Fruit fly (Drosophila melanogaster) whole organism, embryonic: Measurements from ENCODE around the gene CG11597.
A peak's percentile ranks its signal among the peaks of the same experiment; 100 is the strongest.

Experiments
- Adf1 ChIP-seq: fragments of 200-800 bp; sonication (Bioruptor generic); IDR thresholded peaks from 2 replicates; pipeline ENCODE4 v1.3.6; 2022; ENCODE audit warnings: missing biosample characterization, missing genetic modification characterization
- Aef1 ChIP-seq: fragments of 200-800 bp; sonication (Bioruptor generic); IDR thresholded peaks from 3 replicates; pipeline ENCODE4 v1.3.6; 2022; ENCODE audit warnings: missing biosample characterization, missing genetic modification characterization
- BEAF-32 ChIP-seq: fragments of 200-800 bp; sonication (Bioruptor generic); optimal IDR thresholded peaks from 3 replicates; lab custom pipeline; 2017; ENCODE audit warnings: missing biosample characterization, missing genetic modification characterization, mild to moderate bottlenecking, moderate library complexity, missing genetic modification reagents
- CG10274 ChIP-seq: fragments of 200-800 bp; sonication (Bioruptor generic); optimal IDR thresholded peaks from 3 replicates; lab custom pipeline; 2017; ENCODE audit warnings: missing biosample characterization, mild to moderate bottlenecking, missing genetic modification characterization
- CG11085 ChIP-seq: fragments of 200-800 bp; sonication (Bioruptor generic); IDR thresholded peaks from 2 replicates; pipeline ENCODE4 v1.3.6; 2022; ENCODE audit warnings: missing biosample characterization, missing genetic modification characterization
- CG11456 ChIP-seq: fragments of 200-800 bp; sonication (Bioruptor generic); IDR thresholded peaks from 3 replicates; pipeline ENCODE4 v1.3.6; 2022; ENCODE audit warnings: missing biosample characterization, missing genetic modification characterization
- CG11560 ChIP-seq: fragments of 200-800 bp; sonication (Bioruptor generic); IDR thresholded peaks from 3 replicates; pipeline ENCODE4 v1.3.6; 2022; ENCODE audit warnings: missing biosample characterization, missing genetic modification characterization
- CG12299 ChIP-seq: fragments of 200-800 bp; sonication (Bioruptor generic); optimal IDR thresholded peaks from 2 replicates; lab custom pipeline; 2018; ENCODE audit warnings: missing biosample characterization, mild to moderate bottlenecking, missing genetic modification characterization
- CG13775 ChIP-seq: fragments of 200-800 bp; sonication (Bioruptor generic); optimal IDR thresholded peaks from 3 replicates; lab custom pipeline; 2017; ENCODE audit warnings: missing biosample characterization, mild to moderate bottlenecking, missing genetic modification characterization
- CG14710 ChIP-seq: fragments of 200-800 bp; sonication (Bioruptor generic); optimal IDR thresholded peaks from 3 replicates; lab custom pipeline; 2019; ENCODE audit warnings: missing biosample characterization, mild to moderate bottlenecking, missing genetic modification characterization, moderate library complexity
- CG18764 ChIP-seq: fragments of 200-800 bp; sonication (Bioruptor generic); optimal IDR thresholded peaks from 3 replicates; lab custom pipeline; 2016; ENCODE audit warnings: missing biosample characterization, missing genetic modification characterization
- CG2129 ChIP-seq: fragments of 200-800 bp; sonication (Bioruptor generic); IDR thresholded peaks from 2 replicates; pipeline ENCODE4 v1.3.6; 2022; ENCODE audit warnings: missing biosample characterization, missing genetic modification characterization; ENCODE audit not compliant: partially characterized antibody
- CG5953 ChIP-seq: fragments of 200-800 bp; sonication (Bioruptor generic); IDR thresholded peaks from 2 replicates; pipeline ENCODE4 v1.3.6; 2022; ENCODE audit warnings: missing biosample characterization, missing genetic modification characterization
- CG6813 ChIP-seq: fragments of 200-800 bp; sonication (Bioruptor generic); optimal IDR thresholded peaks from 2 replicates; lab custom pipeline; 2017; ENCODE audit warnings: missing biosample characterization, missing genetic modification characterization, mild to moderate bottlenecking, moderate library complexity, missing genetic modification reagents
- CG7271 ChIP-seq: fragments of 200-800 bp; sonication (Bioruptor generic); optimal IDR thresholded peaks from 2 replicates; lab custom pipeline; 2018; ENCODE audit warnings: missing biosample characterization, mild to moderate bottlenecking, missing genetic modification characterization, moderate library complexity
- CG8944 ChIP-seq: fragments of 200-800 bp; sonication (Bioruptor generic); optimal IDR thresholded peaks from 3 replicates; lab custom pipeline; 2016; ENCODE audit warnings: missing biosample characterization, missing genetic modification characterization
- CTCF ChIP-seq: fragments of 200-800 bp; sonication (Bioruptor generic); optimal IDR thresholded peaks from 2 replicates; lab custom pipeline; 2017; ENCODE audit warnings: missing biosample characterization, mild to moderate bottlenecking, missing genetic modification characterization, moderate library complexity
- E2f1 ChIP-seq: fragments of 200-800 bp; sonication (Bioruptor generic); IDR thresholded peaks from 2 replicates; pipeline ENCODE4 v1.3.6; 2022; ENCODE audit warnings: missing biosample characterization, missing genetic modification characterization
- Ets97D ChIP-seq: fragments of 200-800 bp; sonication (Bioruptor generic); optimal IDR thresholded peaks from 3 replicates; lab custom pipeline; 2016; ENCODE audit warnings: missing biosample characterization, missing genetic modification characterization
- Hr51 ChIP-seq, 2 experiments: fragments of 200-800 bp; sonication (Bioruptor generic); optimal IDR thresholded peaks; 2 replicates in 1 of 2; 3 replicates in 1 of 2; lab custom pipeline; 2016 to 2018; ENCODE audit warnings: missing biosample characterization in 2 of 2, missing genetic modification characterization in 2 of 2, mild to moderate bottlenecking in 1 of 2, moderate library complexity in 1 of 2
- Lpt ChIP-seq: fragments of >200 bp; optimal IDR thresholded peaks from 2 replicates; lab custom pipeline; 2018; ENCODE audit warnings: missing biosample characterization, missing genetic modification characterization
- NC2β ChIP-seq: fragments of 200-800 bp; sonication (Bioruptor generic); optimal IDR thresholded peaks from 2 replicates; lab custom pipeline; 2016; ENCODE audit warnings: missing biosample characterization, missing genetic modification characterization
- Neu2 ChIP-seq: fragments of 200-800 bp; sonication (Bioruptor generic); optimal IDR thresholded peaks from 3 replicates; lab custom pipeline; 2016; ENCODE audit warnings: missing biosample characterization, missing genetic modification characterization, borderline replicate concordance
- Optix ChIP-seq: fragments of 200-800 bp; sonication (Bioruptor generic); IDR thresholded peaks from 3 replicates; pipeline ENCODE4 v1.3.6; 2022; ENCODE audit warnings: missing biosample characterization, missing genetic modification characterization
- Ptx1 ChIP-seq: fragments of 200-800 bp; sonication (Bioruptor generic); IDR thresholded peaks from 2 replicates; pipeline ENCODE4 v1.3.6; 2022; ENCODE audit warnings: missing biosample characterization, missing genetic modification characterization
- Sox102F ChIP-seq: fragments of 200-800 bp; sonication (Bioruptor generic); optimal IDR thresholded peaks from 2 replicates; lab custom pipeline; 2018; ENCODE audit warnings: missing biosample characterization, mild to moderate bottlenecking, missing genetic modification characterization, moderate library complexity
- Sry-δ ChIP-seq: fragments of 200-800 bp; sonication (Bioruptor generic); optimal IDR thresholded peaks from 2 replicates; lab custom pipeline; 2016; ENCODE audit warnings: missing biosample characterization, missing genetic modification characterization
- YL-1 ChIP-seq: fragments of 200-800 bp; sonication (Bioruptor generic); optimal IDR thresholded peaks from 3 replicates; lab custom pipeline; 2017; ENCODE audit warnings: missing biosample characterization, mild to moderate bottlenecking, missing genetic modification characterization
- ac ChIP-seq: fragments of 200-800 bp; sonication (Bioruptor generic); optimal IDR thresholded peaks from 3 replicates; lab custom pipeline; 2017; ENCODE audit warnings: missing biosample characterization, mild to moderate bottlenecking, missing genetic modification characterization
- bcd ChIP-seq: fragments of 200-800 bp; sonication (Bioruptor generic); optimal IDR thresholded peaks from 2 replicates; lab custom pipeline; 2017; ENCODE audit warnings: missing biosample characterization, mild to moderate bottlenecking, missing genetic modification characterization
- caup ChIP-seq: fragments of 200-800 bp; sonication (Bioruptor generic); optimal IDR thresholded peaks from 3 replicates; lab custom pipeline; 2017; ENCODE audit warnings: missing biosample characterization, mild to moderate bottlenecking, missing genetic modification characterization, moderate library complexity; ENCODE audit not compliant: severe bottlenecking
- cg ChIP-seq: fragments of 200-800 bp; sonication (Bioruptor generic); optimal IDR thresholded peaks from 3 replicates; lab custom pipeline; 2019; ENCODE audit warnings: missing biosample characterization, mild to moderate bottlenecking, missing genetic modification characterization, moderate library complexity
- chinmo ChIP-seq: fragments of 200-800 bp; sonication (Bioruptor generic); IDR thresholded peaks from 4 replicates; pipeline ENCODE4 v1.3.6; 2022; ENCODE audit warnings: missing biosample characterization, missing genetic modification characterization; ENCODE audit not compliant: partially characterized antibody
- cwo ChIP-seq: fragments of 200-800 bp; sonication (Bioruptor generic); optimal IDR thresholded peaks from 3 replicates; lab custom pipeline; 2017; ENCODE audit warnings: missing biosample characterization, missing genetic modification characterization, mild to moderate bottlenecking, moderate library complexity, missing genetic modification reagents
- dm ChIP-seq: fragments of 200-800 bp; sonication (Bioruptor generic); optimal IDR thresholded peaks from 3 replicates; lab custom pipeline; 2016; ENCODE audit warnings: missing biosample characterization, missing genetic modification characterization
- gfzf ChIP-seq: fragments of 200-800 bp; sonication (Bioruptor generic); optimal IDR thresholded peaks from 2 replicates; lab custom pipeline; 2016; ENCODE audit warnings: missing biosample characterization, mild to moderate bottlenecking, missing genetic modification characterization, moderate library complexity
- grau ChIP-seq: fragments of 200-800 bp; optimal IDR thresholded peaks from 3 replicates; lab custom pipeline; 2019; ENCODE audit warnings: missing biosample characterization, mild to moderate bottlenecking, missing genetic modification characterization, moderate library complexity
- hkb ChIP-seq, 2 experiments: fragments of 200-800 bp in 1 of 2; fragments of >200 bp in 1 of 2; sonication (Bioruptor generic) in 1 of 2; IDR thresholded peaks in 1 of 2; optimal IDR thresholded peaks in 1 of 2; 2 replicates each; pipeline versions ENCODE4 v1.3.6 to Lab custom; 2017 to 2022; ENCODE audit warnings: missing biosample characterization in 1 of 2, missing genetic modification characterization in 1 of 2
- jumu ChIP-seq: fragments of 200-800 bp; sonication (Bioruptor generic); optimal IDR thresholded peaks from 3 replicates; lab custom pipeline; 2016; ENCODE audit warnings: missing biosample characterization, missing genetic modification characterization
- knrl ChIP-seq: fragments of 200-800 bp; sonication (Bioruptor generic); IDR thresholded peaks from 3 replicates; pipeline ENCODE4 v1.3.6; 2022; ENCODE audit warnings: missing biosample characterization, missing genetic modification characterization; ENCODE audit not compliant: partially characterized antibody
- luna ChIP-seq: fragments of 200-800 bp; sonication (Bioruptor generic); optimal IDR thresholded peaks from 2 replicates; lab custom pipeline; 2016; ENCODE audit warnings: missing biosample characterization, missing genetic modification characterization
- pfk ChIP-seq: fragments of 200-800 bp; sonication (Bioruptor generic); optimal IDR thresholded peaks from 2 replicates; lab custom pipeline; 2018; ENCODE audit warnings: missing biosample characterization, mild to moderate bottlenecking, missing genetic modification characterization, moderate library complexity
- schlank ChIP-seq: fragments of 200-800 bp; sonication (Bioruptor generic); optimal IDR thresholded peaks from 2 replicates; lab custom pipeline; 2018; ENCODE audit warnings: missing biosample characterization, mild to moderate bottlenecking, missing genetic modification characterization
- scrt ChIP-seq: fragments of 200-800 bp; sonication (Bioruptor generic); optimal IDR thresholded peaks from 2 replicates; lab custom pipeline; 2018; ENCODE audit warnings: missing biosample characterization, mild to moderate bottlenecking, missing genetic modification characterization, moderate library complexity
- seq ChIP-seq: fragments of 200-800 bp; sonication (Bioruptor generic); IDR thresholded peaks from 2 replicates; pipeline ENCODE4 v1.3.6; 2022; ENCODE audit warnings: missing biosample characterization, missing genetic modification characterization
- shn ChIP-seq: fragments of 200-800 bp; sonication (Bioruptor generic); optimal IDR thresholded peaks from 3 replicates; lab custom pipeline; 2016; ENCODE audit warnings: missing biosample characterization, missing genetic modification characterization
- slbo ChIP-seq: fragments of 200-800 bp; sonication (Bioruptor generic); IDR thresholded peaks from 2 replicates; pipeline ENCODE4 v1.3.6; 2022; ENCODE audit warnings: missing biosample characterization, missing genetic modification characterization
- sna ChIP-seq: fragments of 200-800 bp; sonication (Bioruptor generic); IDR thresholded peaks from 2 replicates; pipeline ENCODE4 v1.3.6; 2022; ENCODE audit warnings: missing biosample characterization, missing genetic modification characterization; ENCODE audit not compliant: partially characterized antibody
- stc ChIP-seq: fragments of 200-800 bp; sonication (Bioruptor generic); IDR thresholded peaks from 2 replicates; pipeline ENCODE4 v1.3.6; 2022; ENCODE audit warnings: missing biosample characterization, missing genetic modification characterization
- zen2 ChIP-seq: fragments of 200-800 bp; sonication (Bioruptor generic); IDR thresholded peaks from 3 replicates; pipeline ENCODE4 v1.3.6; 2022; ENCODE audit warnings: missing biosample characterization, missing genetic modification characterization; ENCODE audit not compliant: partially characterized antibody

Gene CG11597

dm6 chr3L:11789773-11790172 lies 32.3 kb downstream of the CG11597 start, which contains the start of gene Pi3K68D (continued):
- TF ChIP-seq cwo (GFP tag; lab: Kevin White, UChicago) = no peak
- TF ChIP-seq Neu2 (GFP tag; lab: Kevin White, UChicago) = peak; percentile 74
- TF ChIP-seq CG11560 (tag; lab: Robert Waterston, UW) = peak; percentile 49; the same call in 1 of the 3 replicates
- TF ChIP-seq Optix (GFP tag; lab: Robert Waterston, UW) = no peak
- no peak for TF ChIP-seq Hr51 (GFP tag; optimal IDR thresholded peaks at IDR 0.05; lab: Kevin White, UChicago)
- no peak for TF ChIP-seq CG8944 (GFP tag; lab: Kevin White, UChicago)
- TF ChIP-seq CG11085 (GFP tag; lab: Robert Waterston, UW) = no peak
- TF ChIP-seq YL-1 (GFP tag; lab: Kevin White, UChicago) = peak; percentile 39
- TF ChIP-seq shn (GFP tag; lab: Kevin White, UChicago) = peak; percentile 6
- TF ChIP-seq CG5953 (GFP tag; lab: Robert Waterston, UW) = no peak
- no peak for TF ChIP-seq dm (GFP tag; lab: Kevin White, UChicago)
- TF ChIP-seq Lpt (GFP tag; lab: Kevin White, UChicago) = no peak
- no peak for TF ChIP-seq Ptx1 (GFP tag; lab: Robert Waterston, UW)
- no peak for TF ChIP-seq Adf1 (GFP tag; lab: Robert Waterston, UW)
- TF ChIP-seq CG12299 (tag; lab: Kevin White, UChicago) = no peak
- TF ChIP-seq E2f1 = no peak
- no peak for TF ChIP-seq CG13775 (GFP tag; lab: Kevin White, UChicago)
- TF ChIP-seq scrt = peak; percentile 96
- TF ChIP-seq CG6813 (GFP tag; lab: Kevin White, UChicago) = no peak
- TF ChIP-seq CG7271 = no peak
- no peak; the same call in 1 of the 2 replicates for TF ChIP-seq slbo (GFP tag; lab: Robert Waterston, UW)
- TF ChIP-seq seq = no peak
- TF ChIP-seq zen2 = peak; percentile 85
- TF ChIP-seq Sry-δ = peak; percentile 99
- TF ChIP-seq jumu = no peak
- TF ChIP-seq Ets97D (GFP tag; lab: Kevin White, UChicago) = peak; percentile 83
- TF ChIP-seq ac (GFP tag; lab: Kevin White, UChicago) = no peak
- no peak for TF ChIP-seq CG18764 (GFP tag; lab: Kevin White, UChicago)
- peak; percentile 88 for TF ChIP-seq cg (GFP tag; lab: Kevin White, UChicago)
- TF ChIP-seq Sox102F (GFP tag; lab: Kevin White, UChicago) = no peak
- TF ChIP-seq bcd (GFP tag; lab: Kevin White, UChicago) = no peak
- no peak for TF ChIP-seq hkb (optimal IDR thresholded peaks at IDR 0.05; lab: Kevin White, UChicago)
- TF ChIP-seq hkb (GFP tag; IDR thresholded peaks at IDR 0.05; lab: Robert Waterston, UW) = no peak
- TF ChIP-seq CG11456 (GFP tag; lab: Robert Waterston, UW) = no peak
- TF ChIP-seq pfk (GFP tag; lab: Kevin White, UChicago) = no peak
- TF ChIP-seq luna = no peak
- peak; percentile 99 for TF ChIP-seq chinmo (GFP tag; lab: Robert Waterston, UW)
- no peak for TF ChIP-seq Aef1 (GFP tag; lab: Robert Waterston, UW)
- no peak for TF ChIP-seq schlank (tag; lab: Kevin White, UChicago)
- TF ChIP-seq BEAF-32 (GFP tag; lab: Kevin White, UChicago) = peak; percentile 97
- peak; percentile 70 for TF ChIP-seq CTCF (GFP tag; lab: Kevin White, UChicago)
- TF ChIP-seq grau = no peak
- no peak for TF ChIP-seq CG10274 (GFP tag; lab: Kevin White, UChicago)
- peak; percentile 86 for TF ChIP-seq sna (GFP tag; lab: Robert Waterston, UW)
- peak; percentile 88 for TF ChIP-seq CG2129 (GFP tag; lab: Robert Waterston, UW)
- TF ChIP-seq CG14710 (tag; lab: Kevin White, UChicago) = peak; percentile 63
- no peak for TF ChIP-seq caup
- peak; percentile 67 for TF ChIP-seq gfzf (GFP tag; lab: Kevin White, UChicago)
- TF ChIP-seq stc = no peak
- TF ChIP-seq knrl (GFP tag; lab: Robert Waterston, UW) = peak; percentile 95
- TF ChIP-seq NC2β = no peak
